Worm (Caenorhabditis elegans) whole organism, L4/young adult: ENCODE measurements around the gene Y76B12C.8.

Experiments
- W03F9.2 ChIP-seq: fragments of 150-350 bp; optimal IDR thresholded peaks from 2 replicates; lab custom pipeline; 2014; ENCODE audit warnings: missing biosample characterization, missing genetic modification characterization
- dao-5 ChIP-seq: sonication (generic microtip); optimal IDR thresholded peaks from 2 replicates; lab custom pipeline; 2016; ENCODE audit warnings: missing genotype, missing genetic modification characterization, moderate library complexity, missing compliant biosample characterization
- him-1 ChIP-seq: sonication (generic microtip); optimal IDR thresholded peaks from 2 replicates; lab custom pipeline; 2016; ENCODE audit warnings: missing genotype, missing genetic modification reagents, missing genetic modification characterization, missing compliant biosample characterization

The Y76B12C.8 gene

ce11 chrIV:1975594-1975993 lies 4.2 kb upstream of the Y76B12C.8 start:
- no peak for TF ChIP-seq W03F9.2 (tag; lab: Kevin White, UChicago)
- no peak for TF ChIP-seq him-1 (tag; lab: Kevin White, UChicago)
- TF ChIP-seq dao-5 (tag; lab: Kevin White, UChicago), result no peak

DNA sequence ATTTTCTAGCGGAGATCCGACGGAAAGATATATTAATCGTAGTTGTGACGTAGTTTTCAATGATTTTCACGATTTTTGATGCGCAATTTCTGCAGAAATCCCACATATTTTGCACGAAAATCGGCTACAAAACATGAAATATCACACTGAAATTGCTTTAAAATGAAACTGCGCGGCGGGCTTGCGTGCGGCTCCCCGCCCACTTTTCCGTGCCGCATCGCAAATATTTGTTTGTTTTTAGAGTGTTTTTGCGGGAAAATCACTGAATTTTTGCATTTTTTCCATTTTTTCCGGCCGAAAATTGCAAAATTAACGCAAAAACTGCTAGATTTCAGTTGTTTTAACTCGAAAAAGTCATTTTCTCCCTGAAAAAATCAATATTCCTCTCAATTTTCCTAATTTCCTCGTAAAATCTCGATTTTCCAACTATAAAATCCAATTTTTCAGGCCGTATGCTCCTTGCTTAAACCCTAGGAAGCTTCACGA lies 1.2 kb downstream of the Y76B12C.8 start, which contains the start of gene Y76B12C.6:
Gene Y76B12C.6 (plus strand): TSS at position 436 of the 486 bp plus-strand sequence.
- TF ChIP-seq dao-5 (tag; lab: Kevin White, UChicago) (no peak), him-1 (tag; lab: Kevin White, UChicago) (no peak), W03F9.2 (tag; lab: Kevin White, UChicago) (no peak)

DNA sequence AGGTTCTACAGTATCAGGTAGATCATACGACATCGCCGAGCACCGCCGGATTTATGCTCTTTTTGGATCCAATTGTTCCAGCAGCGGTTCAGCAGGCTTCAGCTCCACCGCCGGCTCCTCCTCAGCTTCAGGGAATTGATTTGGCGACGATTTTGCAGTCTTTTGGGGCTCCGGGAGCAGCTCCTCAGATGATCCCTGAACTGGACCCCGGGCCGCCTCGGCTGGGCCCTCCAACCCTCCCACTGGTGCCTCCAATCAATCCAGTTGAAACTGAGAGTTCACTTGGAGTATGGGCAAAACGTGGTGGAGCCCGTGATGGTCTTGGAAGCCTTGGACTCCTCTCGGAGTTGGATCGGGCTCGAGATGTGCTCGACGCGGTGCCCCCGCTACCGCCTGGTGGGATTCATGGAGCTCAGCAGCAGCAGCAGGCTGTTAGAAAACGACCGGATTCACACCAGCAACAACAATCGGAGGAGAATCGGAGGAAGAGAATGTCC lies 11.1 kb downstream of the Y76B12C.8 start:
- TF ChIP-seq W03F9.2 (tag; lab: Kevin White, UChicago) (no peak), him-1 (tag; lab: Kevin White, UChicago) (no peak), dao-5 (tag; lab: Kevin White, UChicago) (no peak)

- TF ChIP-seq dao-5 (tag; lab: Kevin White, UChicago), result no peak
- no peak for TF ChIP-seq W03F9.2 (tag; lab: Kevin White, UChicago)
- no peak for TF ChIP-seq him-1 (tag; lab: Kevin White, UChicago)
These were observed 13.0 kb downstream of the Y76B12C.8 start, which contains the start of gene xpc-1 for ce11 chrIV:1992789-1993188. Gene xpc-1, plus strand, starts transcription at chrIV:1993089.

DNA sequence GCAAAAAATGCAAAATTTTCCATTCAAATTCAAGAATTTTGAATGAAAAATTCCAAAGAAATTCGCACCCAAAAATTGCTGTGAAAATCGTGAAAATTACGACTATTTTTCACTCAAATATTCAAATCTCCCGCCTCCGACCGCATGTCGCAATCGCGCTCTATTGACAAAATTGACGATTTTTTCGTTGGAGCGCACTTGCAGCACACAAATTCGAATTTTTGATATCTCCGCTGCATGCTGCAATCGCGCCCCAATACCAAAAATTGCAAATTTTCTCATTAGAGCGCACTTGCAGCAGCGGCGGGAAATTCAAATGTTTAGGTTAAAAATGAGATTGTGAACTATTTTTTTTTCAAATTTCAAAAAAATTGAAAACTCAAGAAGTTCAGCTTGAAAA lies 18.0 kb downstream of the Y76B12C.8 start:
- TF ChIP-seq W03F9.2 (tag; lab: Kevin White, UChicago) (no peak), him-1 (tag; lab: Kevin White, UChicago) (no peak), dao-5 (tag; lab: Kevin White, UChicago) (no peak)

DNA sequence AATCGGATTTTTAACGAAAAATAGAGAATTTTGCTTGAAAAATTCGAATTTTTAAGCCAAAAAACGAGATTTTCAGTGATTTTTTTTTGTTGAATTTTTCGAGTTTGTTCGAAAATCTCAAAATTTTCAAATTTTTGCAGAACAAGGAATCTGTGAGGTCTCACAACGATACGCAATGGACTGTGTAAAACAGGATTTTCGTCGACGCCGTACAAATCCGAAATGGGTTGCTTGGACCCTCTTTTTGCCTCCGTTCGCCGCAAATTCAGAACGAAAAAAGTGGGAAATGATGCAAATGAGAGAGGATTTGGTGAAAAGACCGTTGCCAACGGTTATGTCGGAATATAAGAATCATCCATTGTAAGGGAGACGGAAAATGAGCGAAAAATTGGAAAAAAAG lies 22.5 kb downstream of the Y76B12C.8 start:
- no peak for TF ChIP-seq W03F9.2 (tag; lab: Kevin White, UChicago)

- TF ChIP-seq dao-5 (tag; lab: Kevin White, UChicago), result no peak
- no peak for TF ChIP-seq W03F9.2 (tag; lab: Kevin White, UChicago)
- no peak for TF ChIP-seq him-1 (tag; lab: Kevin White, UChicago)
These were observed 29.1 kb downstream of the Y76B12C.8 start for ce11 chrIV:2008920-2009319.
